Worm (Caenorhabditis elegans) whole organism, L2 larva: ENCODE results near the gene C06H2.2.
"Not testable (repeated sequence)": the region's sequence is repeated elsewhere in the genome, so short reads cannot be mapped to it uniquely, and the experiment has no call there.

Experiments used
- R02D3.7 ChIP-seq: fragments of 150-350 bp; optimal IDR thresholded peaks from 2 replicates; lab custom pipeline; 2014; ENCODE audit warnings: missing biosample characterization, missing genetic modification characterization
- ZK546.5 ChIP-seq: sonication (generic microtip); optimal IDR thresholded peaks from 2 replicates; lab custom pipeline; 2017; ENCODE audit warnings: missing biosample characterization, missing genetic modification characterization
- aly-2 ChIP-seq: fragments of 150-350 bp; optimal IDR thresholded peaks from 2 replicates; lab custom pipeline; 2014; ENCODE audit warnings: missing biosample characterization, missing genetic modification characterization
- blmp-1 ChIP-seq: sonication (generic microtip); optimal IDR thresholded peaks from 2 replicates; lab custom pipeline; 2017; ENCODE audit warnings: missing genetic modification characterization, mild to moderate bottlenecking, missing compliant biosample characterization, antibody characterized with exemption, moderate library complexity; ENCODE audit not compliant: insufficient read depth
- crh-2 ChIP-seq: sonication (generic microtip); optimal IDR thresholded peaks from 2 replicates; lab custom pipeline; 2017; ENCODE audit warnings: missing biosample characterization, missing genetic modification characterization
- dmd-4 ChIP-seq: sonication (generic microtip); optimal IDR thresholded peaks from 2 replicates; lab custom pipeline; 2017; ENCODE audit warnings: missing biosample characterization, missing genetic modification characterization
- elt-1 ChIP-seq: fragments of 150-350 bp; optimal IDR thresholded peaks from 2 replicates; lab custom pipeline; 2014; ENCODE audit warnings: missing biosample characterization, missing genetic modification characterization
- fos-1 ChIP-seq: fragments of 150-350 bp; optimal IDR thresholded peaks from 2 replicates; lab custom pipeline; 2014; ENCODE audit warnings: missing biosample characterization, missing genetic modification characterization
- lin-39 ChIP-seq: fragments of 150-350 bp; optimal IDR thresholded peaks from 2 replicates; lab custom pipeline; 2014; ENCODE audit warnings: missing biosample characterization, missing genetic modification reagents, missing genetic modification characterization
- lsy-2 ChIP-seq, 2 experiments: fragments of 150-350 bp in 1 of 2; sonication (generic microtip) in 1 of 2; optimal IDR thresholded peaks; 2 replicates each; lab custom pipeline; 2014 to 2017; ENCODE audit warnings: missing biosample characterization in 2 of 2, missing genetic modification characterization in 2 of 2
- nhr-10 ChIP-seq: sonication (generic microtip); optimal IDR thresholded peaks from 2 replicates; lab custom pipeline; 2017; ENCODE audit warnings: missing biosample characterization, missing genetic modification characterization
- nhr-11 ChIP-seq: fragments of 150-350 bp; optimal IDR thresholded peaks from 2 replicates; lab custom pipeline; 2014; ENCODE audit warnings: missing biosample characterization, missing genetic modification characterization
- nhr-12 ChIP-seq: fragments of 150-350 bp; optimal IDR thresholded peaks from 2 replicates; lab custom pipeline; 2014; ENCODE audit warnings: missing biosample characterization, missing genetic modification characterization
- nhr-129 ChIP-seq: fragments of 150-350 bp; optimal IDR thresholded peaks from 2 replicates; lab custom pipeline; 2014; ENCODE audit warnings: missing biosample characterization, missing genetic modification characterization
- nhr-21 ChIP-seq: fragments of 150-350 bp; optimal IDR thresholded peaks from 2 replicates; lab custom pipeline; 2014; ENCODE audit warnings: missing biosample characterization, missing genetic modification characterization
- nhr-23 ChIP-seq: fragments of 150-350 bp; optimal IDR thresholded peaks from 2 replicates; lab custom pipeline; 2014; ENCODE audit warnings: missing biosample characterization, missing genetic modification reagents, missing genetic modification characterization
- nhr-25 ChIP-seq: fragments of 150-350 bp; sonication (generic microtip); optimal IDR thresholded peaks from 3 replicates; lab custom pipeline; 2014; ENCODE audit warnings: missing biosample characterization, missing genetic modification characterization
- sem-4 ChIP-seq: fragments of 150-350 bp; optimal IDR thresholded peaks from 2 replicates; lab custom pipeline; 2014; ENCODE audit warnings: missing biosample characterization, missing genetic modification reagents, missing genetic modification characterization
- skn-1 ChIP-seq: sonication (generic microtip); optimal IDR thresholded peaks from 2 replicates; lab custom pipeline; 2017; ENCODE audit warnings: missing biosample characterization, missing genetic modification characterization
- sma-9 ChIP-seq, 2 experiments: fragments of 150-350 bp in 1 of 2; sonication (generic microtip) in 1 of 2; optimal IDR thresholded peaks; 2 replicates each; lab custom pipeline; 2014 to 2016; ENCODE audit warnings: missing genetic modification characterization in 2 of 2, mild to moderate bottlenecking in 1 of 2, missing biosample characterization in 1 of 2, missing compliant biosample characterization in 1 of 2, missing genetic modification reagents in 1 of 2, moderate library complexity in 1 of 2
- snpc-4 ChIP-seq: fragments of 150-350 bp; optimal IDR thresholded peaks from 2 replicates; lab custom pipeline; 2014; ENCODE audit warnings: missing biosample characterization, missing genetic modification characterization
- unc-39 ChIP-seq: fragments of 150-350 bp; optimal IDR thresholded peaks from 2 replicates; lab custom pipeline; 2014; ENCODE audit warnings: missing biosample characterization, missing genetic modification characterization
- unc-55 ChIP-seq: fragments of 150-350 bp; sonication (generic microtip); optimal IDR thresholded peaks from 3 replicates; lab custom pipeline; 2014; ENCODE audit warnings: missing biosample characterization, missing genetic modification reagents, missing genetic modification characterization
- unc-62 ChIP-seq: fragments of 150-350 bp; optimal IDR thresholded peaks from 2 replicates; lab custom pipeline; 2014; ENCODE audit warnings: missing biosample characterization, missing genetic modification reagents, missing genetic modification characterization
- zag-1 ChIP-seq: fragments of 150-350 bp; optimal IDR thresholded peaks from 2 replicates; lab custom pipeline; 2014; ENCODE audit warnings: missing biosample characterization, missing genetic modification characterization
- ztf-1 ChIP-seq: fragments of 200-800 bp; sonication (Bioruptor generic); conservative IDR thresholded peaks from 2 replicates; pipeline ENCODE4 v1.3.6; 2022; ENCODE audit warnings: missing genetic modification characterization, missing compliant biosample characterization
- ztf-11 ChIP-seq: sonication (generic microtip); optimal IDR thresholded peaks from 2 replicates; lab custom pipeline; 2017; ENCODE audit warnings: missing biosample characterization, missing genetic modification characterization
- ztf-4 ChIP-seq: fragments of 150-350 bp; optimal IDR thresholded peaks from 2 replicates; lab custom pipeline; 2014; ENCODE audit warnings: missing biosample characterization, missing genetic modification characterization

Gene C06H2.2

DNA sequence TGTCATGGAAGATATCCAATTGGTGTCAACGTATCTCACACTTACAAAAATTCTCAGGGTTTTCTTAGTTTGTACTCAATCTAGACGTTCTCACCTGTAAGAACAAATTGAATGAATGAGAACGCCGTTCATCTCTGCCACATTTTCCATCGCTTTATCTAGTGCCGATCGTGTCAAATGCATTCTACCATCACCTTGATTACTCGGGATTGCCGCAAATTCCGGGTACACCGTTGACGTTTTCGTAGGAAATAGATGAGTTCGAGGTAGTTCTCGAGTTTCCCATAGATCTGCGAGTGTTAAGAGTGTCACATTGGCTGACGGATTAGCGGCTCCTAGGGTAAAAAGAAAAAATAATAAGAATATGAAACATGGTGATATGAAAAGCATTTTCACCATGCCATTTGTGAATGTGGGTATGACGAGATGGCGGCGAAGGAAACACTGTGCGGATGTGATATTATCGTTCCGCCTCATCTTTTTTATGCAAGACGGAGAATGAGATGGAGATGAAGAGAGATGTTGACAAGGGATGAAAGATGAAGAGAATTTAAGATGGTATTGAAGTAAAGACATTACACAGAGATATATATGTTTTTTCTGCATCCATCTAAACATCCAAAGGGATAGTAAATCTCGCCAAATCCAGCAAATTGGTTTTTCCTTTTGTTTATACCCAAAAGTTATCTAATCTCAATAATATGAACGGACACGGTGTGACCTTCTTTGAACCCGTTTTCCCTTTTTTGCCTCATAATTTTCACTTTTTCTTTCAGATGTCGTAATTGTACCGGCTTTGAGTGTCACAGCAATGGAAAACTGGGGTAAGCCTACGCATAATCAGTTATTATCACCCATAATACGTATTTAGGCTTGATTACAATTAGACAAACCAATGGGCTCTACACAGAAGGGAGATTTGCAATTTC lies 31.6 kb upstream of the C06H2.2 start, which contains the start of gene lact-8:
lact-8 (minus strand) TSS at position 445 of the 929 bp plus-strand sequence.
- TF ChIP-seq blmp-1 (tag; lab: Kevin White, UChicago) (peak; percentile 55), R02D3.7 (tag; lab: Kevin White, UChicago) (no peak)

DNA sequence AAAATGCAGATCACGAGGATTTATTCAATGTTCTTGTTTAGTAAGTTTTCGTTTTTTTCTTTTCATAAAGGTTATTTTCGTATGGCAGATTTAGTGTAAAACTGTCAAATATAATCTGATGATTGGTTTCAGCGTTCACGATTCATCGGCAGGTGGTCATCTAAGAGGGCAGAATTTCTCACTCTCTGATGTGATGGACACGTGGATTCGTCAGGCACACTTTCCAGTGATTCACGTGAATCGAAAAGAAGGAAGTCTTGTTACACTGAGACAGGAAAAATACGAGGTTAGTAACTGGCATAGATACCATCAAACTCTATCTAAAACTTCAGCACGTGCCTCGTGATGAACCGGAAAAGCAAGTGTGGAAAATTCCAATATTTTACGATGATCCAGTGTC lies 30.3 kb upstream of the C06H2.2 start:
- TF ChIP-seq sma-9 (GFP tag; optimal IDR thresholded peaks at IDR 0.05; lab: Kevin White, UChicago), result peak; percentile 28
- no peak for TF ChIP-seq sma-9 (tag; optimal IDR thresholded peaks at IDR 0.05; lab: Kevin White, UChicago)
- TF ChIP-seq nhr-11 (tag; lab: Kevin White, UChicago), result no peak
- no peak for TF ChIP-seq lsy-2 (tag; optimal IDR thresholded peaks at IDR 0.05; lab: Kevin White, UChicago)
- no peak for TF ChIP-seq unc-55 (GFP tag; lab: Kevin White, UChicago)
- no peak for TF ChIP-seq nhr-21
- TF ChIP-seq ztf-1 (GFP tag; lab: Robert Waterston, UW), result no peak
- no peak for TF ChIP-seq nhr-10 (tag; lab: Kevin White, UChicago)
- peak; percentile 84 for TF ChIP-seq nhr-25 (tag; lab: Kevin White, UChicago)
- TF ChIP-seq blmp-1 (tag; lab: Kevin White, UChicago), result peak; percentile 70
- TF ChIP-seq crh-2 (tag; lab: Kevin White, UChicago), result no peak
- no peak for TF ChIP-seq unc-39 (tag; lab: Kevin White, UChicago)
- TF ChIP-seq nhr-129, result peak; percentile 2
- TF ChIP-seq nhr-23, result no peak

DNA sequence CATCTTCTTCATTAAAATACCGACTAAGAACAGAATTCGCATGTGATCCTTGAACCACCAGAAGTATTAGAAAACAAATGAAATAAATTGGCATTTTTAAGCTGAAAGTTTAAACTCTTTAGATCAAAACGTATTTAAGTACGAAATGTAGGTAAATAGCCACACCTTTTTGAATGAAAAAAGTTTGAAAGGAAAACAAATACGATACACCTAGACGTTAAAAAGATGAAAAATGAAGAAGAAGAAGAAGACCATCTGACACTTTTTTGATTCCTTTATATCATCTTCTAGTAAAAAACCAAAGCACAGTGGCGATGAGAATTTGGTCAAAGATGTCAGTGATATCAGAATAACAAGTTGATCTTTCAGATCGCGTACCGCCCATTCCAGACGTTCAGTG lies 29.1 kb upstream of the C06H2.2 start, which contains the start of gene Y42A5A.3:
Y42A5A.3 (minus strand) TSS at position 101 of the 400 bp plus-strand sequence.
- TF ChIP-seq unc-62 (GFP tag; lab: Kevin White, UChicago) (no peak), unc-39 (tag; lab: Kevin White, UChicago) (no peak)

ce11 chrV:11098599-11098998 lies 26.4 kb upstream of the C06H2.2 start, which contains the start of gene cdkl-1:
Gene cdkl-1 (plus strand): TSS chrV:11098899.
- no peak for TF ChIP-seq snpc-4
- no peak for TF ChIP-seq fos-1
- TF ChIP-seq, all 48 proteins: peak for 0

- TF ChIP-seq unc-39 (tag; lab: Kevin White, UChicago), result no peak
- no peak for TF ChIP-seq ztf-4 (tag; lab: Kevin White, UChicago)
- no peak for TF ChIP-seq dmd-4
- no peak for TF ChIP-seq lin-39 (tag; lab: Kevin White, UChicago)
- no peak for TF ChIP-seq skn-1 (tag; lab: Kevin White, UChicago)
- TF ChIP-seq elt-1 (tag; lab: Kevin White, UChicago), result no peak
- no peak for TF ChIP-seq zag-1
- no peak for TF ChIP-seq ztf-11 (tag; lab: Kevin White, UChicago)
- TF ChIP-seq nhr-25 (tag; lab: Kevin White, UChicago), result no peak
- TF ChIP-seq aly-2, result no peak
- TF ChIP-seq sem-4 (tag; lab: Kevin White, UChicago), result no peak
Measured at ce11 chrV:11104408-11104807, 20.6 kb upstream of the C06H2.2 start.

ce11 chrV:11109647-11110046 lies 15.4 kb upstream of the C06H2.2 start, which contains the start of gene Y42A5A.5:
Gene Y42A5A.5 (minus strand): TSS chrV:11109747.
- TF ChIP-seq ZK546.5, nhr-12, crh-2 (tag; lab: Kevin White, UChicago): not testable (repeated sequence)
